Worm (Caenorhabditis elegans): Measurements from ENCODE around the gene pals-20.

ce11 chrIII:1340240-1340639 lies 47.9 kb downstream of the pals-20 start, which contains the start of gene fbxa-5:
- no peak for TF ChIP-seq Y116A8C.19 (tag; optimal IDR thresholded peaks at IDR 0.05; ENCODE audit: borderline replicate concordance)
- no peak for TF ChIP-seq nhr-237 (tag; optimal IDR thresholded peaks at IDR 0.05)
- TF ChIP-seq lin-14 (GFP tag; optimal IDR thresholded peaks at IDR 0.05), result no peak
- no peak for TF ChIP-seq aly-2 (tag; optimal IDR thresholded peaks at IDR 0.05)

Measured in whole organism, L1 larva.